Worm (Caenorhabditis elegans): ENCODE data around the gene K05F6.8.

- no peak for TF ChIP-seq klf-2 (GFP tag; conservative IDR thresholded peaks at IDR 0.05)
- TF ChIP-seq med-1 (GFP tag; optimal IDR thresholded peaks at IDR 0.05; ENCODE audit: insufficient read depth), result no peak
- no peak for TF ChIP-seq ztf-29 (GFP tag; IDR thresholded peaks at IDR 0.05)
Observed at ce11 chrII:1521956-1522355, 45.6 kb downstream of the K05F6.8 start.
